Fruit fly (Drosophila melanogaster): Measurements from ENCODE around the gene CG9500.

CG9500 gene

DNA sequence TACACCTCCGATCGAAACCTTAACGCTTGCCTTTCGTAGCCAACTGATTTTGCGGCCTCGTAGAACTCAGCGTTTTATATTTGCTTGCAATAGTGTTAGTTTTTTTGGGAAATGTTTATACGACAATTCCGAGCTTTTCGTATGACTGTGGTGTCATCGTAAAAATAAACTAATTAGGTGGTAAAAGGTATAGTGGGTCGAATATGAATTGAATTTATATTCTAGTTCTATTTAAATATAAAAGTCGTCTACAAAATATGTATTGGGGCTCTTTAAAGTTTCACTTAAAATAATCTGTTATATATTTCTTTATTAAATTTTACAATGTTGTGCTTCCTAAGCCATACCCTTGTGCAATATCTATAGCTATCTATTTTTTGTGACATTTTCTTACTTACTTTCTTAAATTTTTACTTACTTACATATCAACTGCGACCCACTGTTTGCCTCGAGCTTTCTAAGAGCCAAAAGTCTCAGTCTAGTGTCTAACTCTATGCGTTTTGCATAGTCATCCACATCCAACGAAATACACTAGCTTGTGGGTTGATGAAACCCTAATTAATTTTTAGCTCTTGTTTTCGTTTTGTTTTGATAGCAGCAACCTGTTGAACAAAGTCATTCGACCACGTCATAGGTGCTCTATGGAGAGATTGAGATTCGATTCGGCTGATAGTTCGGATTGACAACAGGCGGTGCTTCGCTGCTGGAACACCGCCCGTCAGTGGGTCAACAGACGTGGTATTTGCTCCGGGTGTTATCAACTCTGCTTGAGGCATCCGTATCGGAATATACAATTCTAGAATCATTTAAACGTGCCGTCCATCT is 6.9 kb downstream of the CG9500 start, which contains the start of gene CG9498 (continued):
- TF ChIP-seq Scr (GFP tag; IDR thresholded peaks at IDR 0.05; ENCODE audit: partially characterized antibody) (no peak), bsh (GFP tag; optimal IDR thresholded peaks at IDR 0.05) (peak in 1 of 2 experiments; percentile 53), Ptx1 (GFP tag; IDR thresholded peaks at IDR 0.05) (peak; percentile 81), Taf1 (GFP tag; IDR thresholded peaks at IDR 0.05) (peak; percentile 95), disco-r (GFP tag; optimal IDR thresholded peaks at IDR 0.05) (no peak), D (optimal IDR thresholded peaks at IDR 0.05) (no peak), D (GFP tag; optimal IDR thresholded peaks at IDR 0.05) (peak; percentile 51), CG12942 (GFP tag; optimal IDR thresholded peaks at IDR 0.05) (peak; percentile 14), pnt (GFP tag; optimal IDR thresholded peaks at IDR 0.05) (peak; percentile 18), Gsc (GFP tag; IDR thresholded peaks at IDR 0.05) (no peak), Atf-2 (GFP tag; optimal IDR thresholded peaks at IDR 0.05) (no peak), Adf1 (GFP tag; IDR thresholded peaks at IDR 0.05) (peak; percentile 70), p53 (GFP tag; optimal IDR thresholded peaks at IDR 0.05) (no peak), psq (GFP tag; optimal IDR thresholded peaks at IDR 0.05) (no peak), hbn (GFP tag; IDR thresholded peaks at IDR 0.05; ENCODE audit: partially characterized antibody) (no peak), her (GFP tag; optimal IDR thresholded peaks at IDR 0.05) (no peak), CG13424 (tag; optimal IDR thresholded peaks at IDR 0.05) (peak; percentile 89), sob (GFP tag; IDR thresholded peaks at IDR 0.05) (peak; percentile 57), CG8281 (tag; optimal IDR thresholded peaks at IDR 0.05) (peak; percentile 57), toy (GFP tag; IDR thresholded peaks at IDR 0.05) (peak; percentile 83), Dp (GFP tag; optimal IDR thresholded peaks at IDR 0.05) (no peak), sc (optimal IDR thresholded peaks at IDR 0.05) (no peak), sc (GFP tag; optimal IDR thresholded peaks at IDR 0.05) (peak; percentile 26), Dad (GFP tag; optimal IDR thresholded peaks at IDR 0.05) (no peak), CG16813 (GFP tag; IDR thresholded peaks at IDR 0.05; ENCODE audit: partially characterized antibody) (no peak), pfk (GFP tag; optimal IDR thresholded peaks at IDR 0.05) (no peak), Sin3A (optimal IDR thresholded peaks at IDR 0.05) (no peak), kni (GFP tag; optimal IDR thresholded peaks at IDR 0.05) (peak; percentile 9), Six4 (GFP tag; optimal IDR thresholded peaks at IDR 0.05) (peak; percentile 48), CG6272 (GFP tag; IDR thresholded peaks at IDR 0.05) (peak; percentile 42; the same call in 1 of the 2 replicates), Spps (tag; optimal IDR thresholded peaks at IDR 0.05) (no peak), CG14014 (GFP tag; IDR thresholded peaks at IDR 0.05) (peak; percentile 87), al (GFP tag; IDR thresholded peaks at IDR 0.05) (peak; percentile 92), caup (GFP tag; optimal IDR thresholded peaks at IDR 0.05; ENCODE audit: severe bottlenecking) (peak; percentile 88), kah (GFP tag; optimal IDR thresholded peaks at IDR 0.05) (peak; percentile 57), Hr78 (GFP tag; optimal IDR thresholded peaks at IDR 0.05) (no peak), sr (GFP tag; IDR thresholded peaks at IDR 0.05) (no peak), CG18476 (GFP tag; optimal IDR thresholded peaks at IDR 0.05) (peak; percentile 49), CG8478 (optimal IDR thresholded peaks at IDR 0.05) (no peak), ems (GFP tag; optimal IDR thresholded peaks at IDR 0.05) (no peak), otp (GFP tag; IDR thresholded peaks at IDR 0.05) (no peak), D19B (GFP tag; optimal IDR thresholded peaks at IDR 0.05) (peak; percentile 89), fd102C (GFP tag; optimal IDR thresholded peaks at IDR 0.05) (no peak), CG9609 (GFP tag; optimal IDR thresholded peaks at IDR 0.05) (no peak), cas (GFP tag; IDR thresholded peaks at IDR 0.05) (peak; percentile 86), CoRest (tag; optimal IDR thresholded peaks at IDR 0.05) (peak; percentile 92), Sox100B (GFP tag; optimal IDR thresholded peaks at IDR 0.05) (peak; percentile 90), stwl (tag; optimal IDR thresholded peaks at IDR 0.05) (no peak), Camta (GFP tag; optimal IDR thresholded peaks at IDR 0.05) (peak; percentile 4), peb (GFP tag; IDR thresholded peaks at IDR 0.05) (peak; percentile 80), Lpt (GFP tag; optimal IDR thresholded peaks at IDR 0.05) (no peak)

Data from whole organism, embryonic.